Worm (Caenorhabditis elegans): Measurements from ENCODE around the gene him-5.

The him-5 gene

ce11 chrV:14092403-14092802 lies 2.2 kb downstream of the him-5 start, which contains the start of gene D1086.3 (continued):
- TF ChIP-seq nhr-76 (tag; optimal IDR thresholded peaks at IDR 0.05) (no peak), Y48G9A.11 (GFP tag; IDR thresholded peaks at IDR 0.05) (peak; percentile 56; the same call in 1 of the 2 replicates), mep-1 (tag; optimal IDR thresholded peaks at IDR 0.05) (no peak), spr-1 (tag; optimal IDR thresholded peaks at IDR 0.05) (no peak), snpc-1.2 (GFP tag; IDR thresholded peaks at IDR 0.05) (peak; percentile 73; the same call in 1 of the 2 replicates), Y105C5A.15 (GFP tag; IDR thresholded peaks at IDR 0.05) (no peak), aha-1 (tag) (no peak), rbr-2 (tag; optimal IDR thresholded peaks at IDR 0.05) (peak; percentile 19), hlh-11 (tag; optimal IDR thresholded peaks at IDR 0.05) (peak; percentile 30), lin-13 (GFP tag; optimal IDR thresholded peaks at IDR 0.05) (peak; percentile 23), arid-1 (GFP tag; conservative IDR thresholded peaks at IDR 0.05) (peak; percentile 57; the same call in 1 of the 2 replicates), sdz-12 (GFP tag; optimal IDR thresholded peaks at IDR 0.05) (no peak), zfp-2 (tag; optimal IDR thresholded peaks at IDR 0.05) (no peak), dmd-8 (GFP tag; IDR thresholded peaks at IDR 0.05) (no peak), fos-1 (tag; optimal IDR thresholded peaks at IDR 0.05) (no peak), attf-4 (tag; optimal IDR thresholded peaks at IDR 0.05) (no peak), madf-9 (GFP tag; conservative IDR thresholded peaks at IDR 0.05) (no peak), saeg-2 (GFP tag; IDR thresholded peaks at IDR 0.05) (no peak), pha-4 (GFP tag; IDR thresholded peaks at IDR 0.05) (0 out of 2 replicates have a peak, but pooled peaks have one; percentile 39), pha-4 (tag; optimal IDR thresholded peaks at IDR 0.05) (no peak), nhr-102 (tag; optimal IDR thresholded peaks at IDR 0.05) (peak; percentile 11), dve-1 (tag; optimal IDR thresholded peaks at IDR 0.05; ENCODE audit: insufficient read depth) (no peak), lim-7 (GFP tag; IDR thresholded peaks at IDR 0.05) (no peak), ceh-20 (GFP tag; IDR thresholded peaks at IDR 0.05) (no peak), ces-1 (GFP tag; optimal IDR thresholded peaks at IDR 0.05) (no peak), mes-2 (tag; optimal IDR thresholded peaks at IDR 0.05; ENCODE audit: poor library complexity, severe bottlenecking) (peak; percentile 74), daf-16 (GFP tag; optimal IDR thresholded peaks at IDR 0.05) (peak; percentile 36 to 76), daf-16 (tag; optimal IDR thresholded peaks at IDR 0.05) (peak; percentile 55), T20F7.1 (GFP tag; optimal IDR thresholded peaks at IDR 0.05) (no peak), D1046.2 (GFP tag; IDR thresholded peaks at IDR 0.05) (no peak), ceh-82 (tag; optimal IDR thresholded peaks at IDR 0.05) (no peak), duxl-1 (tag; optimal IDR thresholded peaks at IDR 0.05; ENCODE audit: poor library complexity) (peak; percentile 14), ama-1 (optimal IDR thresholded peaks at IDR 0.05) (peak; percentile 97), T26A8.4 (GFP tag; IDR thresholded peaks at IDR 0.05) (peak; percentile 62), lin-1 (GFP tag; IDR thresholded peaks at IDR 0.05) (0 out of 2 replicates have a peak, but pooled peaks have one; percentile 42), ceh-28 (tag; optimal IDR thresholded peaks at IDR 0.05) (no peak), nhr-237 (tag; optimal IDR thresholded peaks at IDR 0.05) (no peak), Y5F2A.4 (GFP tag; optimal IDR thresholded peaks at IDR 0.05) (no peak), zip-11 (GFP tag; IDR thresholded peaks at IDR 0.05) (no peak), lin-38 (GFP tag; IDR thresholded peaks at IDR 0.05) (peak; percentile 73; the same call in 1 of the 2 replicates), ceh-32 (tag; optimal IDR thresholded peaks at IDR 0.05; ENCODE audit: poor library complexity) (no peak)

- TF ChIP-seq zip-11 (GFP tag; IDR thresholded peaks at IDR 0.05) = no peak
- TF ChIP-seq F10B5.3 (tag; optimal IDR thresholded peaks at IDR 0.05) = no peak
- TF ChIP-seq ZK546.5 (tag; optimal IDR thresholded peaks at IDR 0.05) = no peak
- no peak for TF ChIP-seq ceh-28 (tag; optimal IDR thresholded peaks at IDR 0.05)
- TF ChIP-seq daf-16 (GFP tag; optimal IDR thresholded peaks at IDR 0.05) = peak in 1 of 2 experiments; percentile 13
- TF ChIP-seq daf-16 (tag; optimal IDR thresholded peaks at IDR 0.05) = no peak
- peak in 1 of 2 experiments; percentile 17 for TF ChIP-seq lsy-2 (tag; optimal IDR thresholded peaks at IDR 0.05)
- no peak for TF ChIP-seq mxl-2 (GFP tag; conservative IDR thresholded peaks at IDR 0.05)
- TF ChIP-seq mxl-3 (GFP tag; optimal IDR thresholded peaks at IDR 0.05) = no peak
- no peak for TF ChIP-seq lin-1 (GFP tag; IDR thresholded peaks at IDR 0.05)
- no peak for TF ChIP-seq rbr-2 (tag; optimal IDR thresholded peaks at IDR 0.05)
- no peak for TF ChIP-seq ceh-20 (GFP tag; IDR thresholded peaks at IDR 0.05)
- TF ChIP-seq nhr-111 (GFP tag; optimal IDR thresholded peaks at IDR 0.05) = no peak
- TF ChIP-seq ztf-7 (tag; optimal IDR thresholded peaks at IDR 0.05) = no peak
- TF ChIP-seq hif-1 (tag; optimal IDR thresholded peaks at IDR 0.05) = no peak
These were observed 3.6 kb downstream of the him-5 start, which contains the start of gene D1086.8 for ce11 chrV:14093805-14094204. Gene D1086.8, plus strand, starts transcription at chrV:14094105.
